Fruit fly (Drosophila melanogaster) whole organism, prepupa: ENCODE results near the gene CG8292.

Experiments used
- Blimp-1 ChIP-seq: fragments of 200-800 bp; sonication (Bioruptor generic); optimal IDR thresholded peaks from 3 replicates; lab custom pipeline; 2017; ENCODE audit warnings: missing biosample characterization, missing genetic modification characterization, mild to moderate bottlenecking, moderate library complexity, missing genetic modification reagents
- CG10669 ChIP-seq: fragments of 200-800 bp; sonication (Bioruptor generic); optimal IDR thresholded peaks from 3 replicates; lab custom pipeline; 2018; ENCODE audit warnings: missing biosample characterization, mild to moderate bottlenecking, missing genetic modification characterization, moderate library complexity
- CG11294 ChIP-seq: fragments of 200-800 bp; sonication (Bioruptor generic); IDR thresholded peaks from 2 replicates; pipeline ENCODE4 v1.3.6; 2022; ENCODE audit warnings: missing biosample characterization, missing genetic modification characterization
- CG11762 ChIP-seq: fragments of 200-800 bp; sonication (Bioruptor generic); optimal IDR thresholded peaks from 3 replicates; lab custom pipeline; 2016; ENCODE audit warnings: missing biosample characterization, missing genetic modification characterization; ENCODE audit not compliant: insufficient read depth
- CG11902 ChIP-seq: fragments of 200-800 bp; sonication (Bioruptor generic); optimal IDR thresholded peaks from 3 replicates; lab custom pipeline; 2016; ENCODE audit warnings: missing biosample characterization, missing genetic modification characterization
- CG15336 ChIP-seq: fragments of 200-800 bp; sonication (Bioruptor generic); IDR thresholded peaks from 2 replicates; pipeline ENCODE4 v1.3.6; 2022; ENCODE audit warnings: missing biosample characterization, missing genetic modification characterization
- CG1621 ChIP-seq: fragments of 200-800 bp; sonication (Bioruptor generic); optimal IDR thresholded peaks from 3 replicates; lab custom pipeline; 2018; ENCODE audit warnings: missing biosample characterization, mild to moderate bottlenecking, missing genetic modification characterization
- CG16779 ChIP-seq: fragments of 200-800 bp; sonication (Bioruptor generic); optimal IDR thresholded peaks from 3 replicates; lab custom pipeline; 2017; ENCODE audit warnings: missing biosample characterization, mild to moderate bottlenecking, missing genetic modification characterization
- CG3032 ChIP-seq: fragments of 200-800 bp; optimal IDR thresholded peaks from 2 replicates; lab custom pipeline; 2019; ENCODE audit warnings: missing biosample characterization, mild to moderate bottlenecking, missing genetic modification characterization, moderate library complexity
- CG31627 ChIP-seq: fragments of 200-800 bp; sonication (Bioruptor generic); optimal IDR thresholded peaks from 3 replicates; lab custom pipeline; 2016; ENCODE audit warnings: missing biosample characterization, missing genetic modification characterization
- CG32006 ChIP-seq: fragments of 200-800 bp; sonication (Bioruptor generic); optimal IDR thresholded peaks from 3 replicates; lab custom pipeline; 2017; ENCODE audit warnings: missing biosample characterization, mild to moderate bottlenecking, missing genetic modification characterization
- CG34406 ChIP-seq: fragments of 200-800 bp; sonication (Bioruptor generic); optimal IDR thresholded peaks from 3 replicates; lab custom pipeline; 2016; ENCODE audit warnings: missing biosample characterization, missing genetic modification characterization
- CG3919 ChIP-seq: fragments of 200-800 bp; sonication (Bioruptor generic); optimal IDR thresholded peaks from 3 replicates; lab custom pipeline; 2016; ENCODE audit warnings: missing biosample characterization, missing genetic modification characterization
- CG4318 ChIP-seq: fragments of 200-800 bp; sonication (Bioruptor generic); optimal IDR thresholded peaks from 3 replicates; lab custom pipeline; 2017; ENCODE audit warnings: missing biosample characterization, mild to moderate bottlenecking, missing genetic modification characterization
- CG6276 ChIP-seq: fragments of 200-800 bp; sonication (Bioruptor generic); optimal IDR thresholded peaks from 2 replicates; lab custom pipeline; 2017; ENCODE audit warnings: missing biosample characterization, mild to moderate bottlenecking, missing genetic modification characterization
- CG6792 ChIP-seq: fragments of 200-800 bp; sonication (Bioruptor generic); optimal IDR thresholded peaks from 3 replicates; lab custom pipeline; 2016; ENCODE audit warnings: missing biosample characterization, missing genetic modification characterization
- CG6854 ChIP-seq: fragments of 200-800 bp; sonication (Bioruptor generic); optimal IDR thresholded peaks from 2 replicates; lab custom pipeline; 2017; ENCODE audit warnings: missing biosample characterization, mild to moderate bottlenecking, missing genetic modification characterization
- CG8119 ChIP-seq: fragments of 200-800 bp; sonication (Bioruptor generic); IDR thresholded peaks from 3 replicates; pipeline ENCODE4 v1.3.6; 2022; ENCODE audit warnings: missing biosample characterization, missing genetic modification characterization
- CG8632 ChIP-seq: fragments of 200-800 bp; sonication (Bioruptor generic); optimal IDR thresholded peaks from 3 replicates; lab custom pipeline; 2016; ENCODE audit warnings: missing biosample characterization, missing genetic modification characterization
- Eip75B ChIP-seq: fragments of 200-800 bp; sonication (Bioruptor generic); optimal IDR thresholded peaks from 3 replicates; lab custom pipeline; 2016; ENCODE audit warnings: missing biosample characterization, missing genetic modification characterization
- Eip78C ChIP-seq: fragments of 200-800 bp; sonication (Bioruptor generic); peaks from one replicate; lab custom pipeline; 2016; ENCODE audit warnings: missing biosample characterization, missing genetic modification characterization
- Eip93F ChIP-seq: fragments of 200-800 bp; sonication (Bioruptor generic); optimal IDR thresholded peaks from 2 replicates; lab custom pipeline; 2016; ENCODE audit warnings: missing biosample characterization, mild to moderate bottlenecking, missing genetic modification characterization
- Ets21C ChIP-seq: fragments of 200-800 bp; sonication (Bioruptor generic); optimal IDR thresholded peaks from 3 replicates; lab custom pipeline; 2016; ENCODE audit warnings: missing biosample characterization, missing genetic modification characterization
- Ets96B ChIP-seq: fragments of 200-800 bp; optimal IDR thresholded peaks from 2 replicates; lab custom pipeline; 2019; ENCODE audit warnings: missing biosample characterization, mild to moderate bottlenecking, missing genetic modification characterization, moderate library complexity
- Gug ChIP-seq: fragments of 200-800 bp; sonication (Bioruptor generic); IDR thresholded peaks from 2 replicates; pipeline ENCODE4 v1.3.6; 2022; ENCODE audit warnings: missing biosample characterization, missing genetic modification characterization
- Hr38 ChIP-seq: sonication (Bioruptor generic); optimal IDR thresholded peaks from 2 replicates; lab custom pipeline; 2016; ENCODE audit warnings: missing biosample characterization, missing genetic modification characterization
- Hr39 ChIP-seq: fragments of 200-800 bp; sonication (Bioruptor generic); optimal IDR thresholded peaks from 2 replicates; lab custom pipeline; 2016; ENCODE audit warnings: missing biosample characterization, missing genetic modification characterization
- Hr4 ChIP-seq: fragments of 200-800 bp; sonication (Bioruptor generic); optimal IDR thresholded peaks from 3 replicates; lab custom pipeline; 2016; ENCODE audit warnings: missing biosample characterization, missing genetic modification characterization
- Lpt ChIP-seq: fragments of 200-800 bp; sonication (Bioruptor generic); optimal IDR thresholded peaks from 3 replicates; lab custom pipeline; 2016; ENCODE audit warnings: missing biosample characterization, missing genetic modification characterization
- Met ChIP-seq: fragments of 200-800 bp; sonication (Bioruptor generic); optimal IDR thresholded peaks from 3 replicates; lab custom pipeline; 2016; ENCODE audit warnings: missing biosample characterization, missing genetic modification characterization
- OdsH ChIP-seq: fragments of 200-800 bp; sonication (Bioruptor generic); optimal IDR thresholded peaks from 3 replicates; lab custom pipeline; 2016; ENCODE audit warnings: missing biosample characterization, missing genetic modification characterization
- Smox ChIP-seq: fragments of 200-800 bp; sonication (Bioruptor generic); optimal IDR thresholded peaks from 3 replicates; lab custom pipeline; 2016; ENCODE audit warnings: missing biosample characterization, missing genetic modification characterization
- Sox14 ChIP-seq: fragments of 200-800 bp; sonication (Bioruptor generic); optimal IDR thresholded peaks from 3 replicates; lab custom pipeline; 2016; ENCODE audit warnings: missing biosample characterization, missing genetic modification characterization
- Sox15 ChIP-seq: fragments of 200-800 bp; sonication (Bioruptor generic); optimal IDR thresholded peaks from 3 replicates; lab custom pipeline; 2016; ENCODE audit warnings: missing biosample characterization, missing genetic modification characterization
- achi ChIP-seq: fragments of 200-800 bp; sonication (Bioruptor generic); optimal IDR thresholded peaks from 3 replicates; lab custom pipeline; 2016; ENCODE audit warnings: missing biosample characterization, missing genetic modification characterization
- acj6 ChIP-seq: fragments of 200-800 bp; sonication (Bioruptor generic); optimal IDR thresholded peaks from 3 replicates; lab custom pipeline; 2016; ENCODE audit warnings: missing biosample characterization, missing genetic modification characterization
- cyc ChIP-seq: fragments of 200-800 bp; sonication (Bioruptor generic); optimal IDR thresholded peaks from 3 replicates; lab custom pipeline; 2016; ENCODE audit warnings: missing biosample characterization, missing genetic modification characterization
- dsx ChIP-seq: fragments of 200-800 bp; optimal IDR thresholded peaks from 3 replicates; lab custom pipeline; 2019; ENCODE audit warnings: missing biosample characterization, mild to moderate bottlenecking, missing genetic modification characterization, moderate library complexity; ENCODE audit not compliant: poor library complexity, severe bottlenecking
- eg ChIP-seq: fragments of 200-800 bp; sonication (Bioruptor generic); IDR thresholded peaks from 3 replicates; pipeline ENCODE4 v1.3.6; 2022; ENCODE audit warnings: missing biosample characterization, missing genetic modification characterization
- esn ChIP-seq: fragments of 200-800 bp; sonication (Bioruptor generic); optimal IDR thresholded peaks from 2 replicates; lab custom pipeline; 2016; ENCODE audit warnings: missing biosample characterization, mild to moderate bottlenecking, missing genetic modification characterization, moderate library complexity
- fd59A ChIP-seq: fragments of 200-800 bp; sonication (Bioruptor generic); optimal IDR thresholded peaks from 2 replicates; lab custom pipeline; 2017; ENCODE audit warnings: missing biosample characterization, mild to moderate bottlenecking, missing genetic modification characterization, missing genetic modification reagents
- fkh ChIP-seq: fragments of 200-800 bp; sonication (Bioruptor generic); optimal IDR thresholded peaks from 3 replicates; lab custom pipeline; 2017; ENCODE audit warnings: missing biosample characterization, mild to moderate bottlenecking, missing genetic modification characterization, moderate library complexity
- lz ChIP-seq: fragments of 200-800 bp; sonication (Bioruptor generic); optimal IDR thresholded peaks from 3 replicates; lab custom pipeline; 2016; ENCODE audit warnings: missing biosample characterization, missing genetic modification characterization
- pdm3 ChIP-seq: fragments of 200-800 bp; sonication (Bioruptor generic); optimal IDR thresholded peaks from 3 replicates; lab custom pipeline; 2016; ENCODE audit warnings: missing biosample characterization, missing genetic modification characterization
- salr ChIP-seq, 2 experiments: fragments of 200-800 bp; sonication (Bioruptor generic); optimal IDR thresholded peaks; 3 replicates each; lab custom pipeline; 2016 to 2018; ENCODE audit warnings: missing biosample characterization in 2 of 2, missing genetic modification characterization in 2 of 2, mild to moderate bottlenecking in 1 of 2
- spab ChIP-seq: fragments of 200-800 bp; sonication (Bioruptor generic); optimal IDR thresholded peaks from 2 replicates; lab custom pipeline; 2017; ENCODE audit warnings: missing biosample characterization, mild to moderate bottlenecking, missing genetic modification characterization, missing genetic modification reagents
- ss ChIP-seq, 2 experiments: fragments of 200-800 bp; sonication (Bioruptor generic); optimal IDR thresholded peaks; 2 replicates in 1 of 2; 3 replicates in 1 of 2; lab custom pipeline; 2017 to 2018; ENCODE audit warnings: mild to moderate bottlenecking in 2 of 2, missing biosample characterization in 2 of 2, missing genetic modification characterization in 2 of 2, moderate library complexity in 1 of 2
- svp ChIP-seq: fragments of 200-800 bp; sonication (Bioruptor generic); peaks from one replicate; lab custom pipeline; 2016; ENCODE audit warnings: missing biosample characterization, missing genetic modification characterization
- topi ChIP-seq: fragments of 200-800 bp; sonication (Bioruptor generic); optimal IDR thresholded peaks from 3 replicates; lab custom pipeline; 2016; ENCODE audit warnings: missing biosample characterization, missing genetic modification characterization

CG8292 gene

dm6 chr2L:8229628-8230027 lies 11.8 kb upstream of the CG8292 start (continued):
- peak; percentile 31 for TF ChIP-seq acj6
- no peak for TF ChIP-seq spab (GFP tag; lab: Kevin White, UChicago)
- peak; percentile 14 for TF ChIP-seq Sox15
- TF ChIP-seq Eip93F (GFP tag; lab: Kevin White, UChicago), result no peak
- TF ChIP-seq Lpt (GFP tag; lab: Kevin White, UChicago), result no peak
- TF ChIP-seq Hr38 (GFP tag; lab: Kevin White, UChicago), result no peak
- peak; percentile 84 for TF ChIP-seq Gug (GFP tag; lab: Robert Waterston, UW)
- TF ChIP-seq fkh (GFP tag; lab: Kevin White, UChicago), result no peak
- peak; percentile 71 for TF ChIP-seq dsx
- TF ChIP-seq CG11294 (GFP tag; lab: Robert Waterston, UW), result peak; percentile 68; the same call in 1 of the 2 replicates
- TF ChIP-seq CG1621 (tag; lab: Kevin White, UChicago), result peak; percentile 16
- TF ChIP-seq CG8632 (GFP tag; lab: Kevin White, UChicago), result peak; percentile 52
- TF ChIP-seq CG4318, result no peak
- TF ChIP-seq fd59A (GFP tag; lab: Kevin White, UChicago), result peak; percentile 23
- peak; percentile 67 for TF ChIP-seq CG31627 (GFP tag; lab: Kevin White, UChicago)
- TF ChIP-seq Ets96B, result peak; percentile 59
- TF ChIP-seq CG15336 (GFP tag; lab: Robert Waterston, UW), result peak; percentile 73
- TF ChIP-seq CG11902 (GFP tag; lab: Kevin White, UChicago), result peak; percentile 58
- TF ChIP-seq Smox (GFP tag; lab: Kevin White, UChicago), result no peak
- TF ChIP-seq Ets21C, result peak; percentile 52
- TF ChIP-seq achi, result peak; percentile 41
- TF ChIP-seq CG8119 (GFP tag; lab: Robert Waterston, UW), result peak; percentile 65
- TF ChIP-seq Sox14, result peak; percentile 67
- peak; percentile 71 for TF ChIP-seq cyc (GFP tag; lab: Kevin White, UChicago)
- peak; percentile 63 for TF ChIP-seq CG10669 (GFP tag; lab: Kevin White, UChicago)
- TF ChIP-seq CG3032 (tag; lab: Kevin White, UChicago), result peak; percentile 66
- no peak for TF ChIP-seq CG6276 (GFP tag; lab: Kevin White, UChicago)
- TF ChIP-seq eg (GFP tag; lab: Robert Waterston, UW), result peak; percentile 90
- peak; percentile 73 for TF ChIP-seq esn
- peak; percentile 8 for TF ChIP-seq CG6854 (GFP tag; lab: Kevin White, UChicago)
- peak; percentile 43 for TF ChIP-seq Blimp-1 (GFP tag; lab: Kevin White, UChicago)
- peak; percentile 77 for TF ChIP-seq Met
- peak; percentile 53 for TF ChIP-seq CG6792 (GFP tag; lab: Kevin White, UChicago)
- TF ChIP-seq Hr39, result peak; percentile 69
- TF ChIP-seq salr (GFP tag; optimal IDR thresholded peaks at IDR 0.05; lab: Kevin White, UChicago), result peak; percentile 4 to 16
- peak; percentile 71 for TF ChIP-seq CG3919 (GFP tag; lab: Kevin White, UChicago)
- peak; percentile 56 for TF ChIP-seq pdm3 (GFP tag; lab: Kevin White, UChicago)
- peak; percentile 46 for TF ChIP-seq CG34406 (GFP tag; lab: Kevin White, UChicago)
- TF ChIP-seq CG16779 (tag; lab: Kevin White, UChicago), result no peak

DNA sequence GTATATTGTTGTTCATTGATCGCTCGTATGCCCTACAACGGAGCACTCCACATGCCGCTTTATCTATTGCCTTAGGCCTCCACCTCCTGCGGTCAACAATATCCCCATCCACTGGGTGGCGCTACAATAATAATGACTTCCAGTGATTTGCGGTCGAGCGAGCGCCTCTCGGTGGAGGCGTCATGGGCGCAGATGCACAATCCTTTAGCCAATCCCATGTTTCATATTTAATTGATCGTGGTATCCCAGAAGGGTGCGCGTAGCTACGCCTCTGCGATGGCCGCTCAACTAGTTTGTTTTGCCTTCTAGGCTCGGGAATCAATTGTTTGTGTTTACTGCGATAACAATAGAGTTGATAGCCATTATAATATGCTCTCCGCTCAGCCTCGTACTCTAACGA lies 11.3 kb upstream of the CG8292 start:
- TF ChIP-seq Hr4 (GFP tag; lab: Kevin White, UChicago), result peak; percentile 66
- no peak for TF ChIP-seq Met
- TF ChIP-seq pdm3 (GFP tag; lab: Kevin White, UChicago), result no peak
- peak; percentile 47 for TF ChIP-seq fkh (GFP tag; lab: Kevin White, UChicago)
- TF ChIP-seq cyc (GFP tag; lab: Kevin White, UChicago), result no peak
- no peak for TF ChIP-seq Ets21C
- TF ChIP-seq Eip78C (GFP tag; lab: Kevin White, UChicago), result no peak
- peak; percentile 2 for TF ChIP-seq dsx
- TF ChIP-seq CG11762, result no peak
- TF ChIP-seq topi (GFP tag; lab: Kevin White, UChicago), result no peak
- TF ChIP-seq eg (GFP tag; lab: Robert Waterston, UW), result peak; percentile 78
- peak; percentile 72 for TF ChIP-seq Gug (GFP tag; lab: Robert Waterston, UW)
- TF ChIP-seq CG15336 (GFP tag; lab: Robert Waterston, UW), result peak; percentile 68
- TF ChIP-seq CG3919 (GFP tag; lab: Kevin White, UChicago), result no peak
- TF ChIP-seq CG11294 (GFP tag; lab: Robert Waterston, UW), result peak; percentile 63
- no peak for TF ChIP-seq OdsH (GFP tag; lab: Kevin White, UChicago)
- TF ChIP-seq svp (GFP tag; lab: Kevin White, UChicago), result no peak
- TF ChIP-seq spab (GFP tag; lab: Kevin White, UChicago), result no peak
- peak; percentile 64 for TF ChIP-seq CG32006 (GFP tag; lab: Kevin White, UChicago)
- TF ChIP-seq CG11902 (GFP tag; lab: Kevin White, UChicago), result no peak
- no peak for TF ChIP-seq Lpt (GFP tag; lab: Kevin White, UChicago)
- TF ChIP-seq CG4318, result peak; percentile 47
- no peak for TF ChIP-seq lz (GFP tag; lab: Kevin White, UChicago)
- no peak for TF ChIP-seq Eip75B
- TF ChIP-seq CG1621 (tag; lab: Kevin White, UChicago), result no peak
- peak in 1 of 2 experiments; percentile 2 for TF ChIP-seq salr (GFP tag; optimal IDR thresholded peaks at IDR 0.05; lab: Kevin White, UChicago)
- peak; percentile 26 for TF ChIP-seq CG16779 (tag; lab: Kevin White, UChicago)
- no peak for TF ChIP-seq ss (GFP tag; optimal IDR thresholded peaks at IDR 0.05; lab: Kevin White, UChicago)
